Worm (Caenorhabditis elegans) whole organism, young adult: Measurements from ENCODE around the gene igdb-3.

Experiments
- C17E4.6 ChIP-seq: fragments of 200-800 bp; sonication (Bioruptor generic); IDR thresholded peaks from 2 replicates; pipeline ENCODE4 v1.3.6; 2022; ENCODE audit warnings: missing genetic modification reagents, missing genetic modification characterization, missing compliant biosample characterization
- F55B11.4 ChIP-seq: sonication (generic microtip); optimal IDR thresholded peaks from 2 replicates; lab custom pipeline; 2016; ENCODE audit warnings: missing compliant biosample characterization, missing genetic modification characterization, borderline replicate concordance; ENCODE audit not compliant: insufficient read depth
- pbrm-1 ChIP-seq: fragments of 200-800 bp; sonication (Bioruptor generic); IDR thresholded peaks from 2 replicates; pipeline ENCODE4 v1.3.6; 2022; ENCODE audit warnings: missing genetic modification reagents, missing genetic modification characterization, missing compliant biosample characterization
- snpc-3.4 ChIP-seq: sonication (generic microtip); optimal IDR thresholded peaks from 2 replicates; lab custom pipeline; 2017; ENCODE audit warnings: missing genetic modification characterization, mild to moderate bottlenecking, missing compliant biosample characterization, antibody characterized with exemption, moderate library complexity, missing genotype, missing genetic modification reagents
- sptf-2 ChIP-seq: fragments of 200-800 bp; sonication (Bioruptor generic); optimal IDR thresholded peaks from 2 replicates; lab custom pipeline; 2018; ENCODE audit warnings: mild to moderate bottlenecking, missing genetic modification characterization, missing compliant biosample characterization

ce11 chrX:6413583-6413982, 28.3 kb downstream of the igdb-3 start:
- TF ChIP-seq snpc-3.4 (tag; lab: Kevin White, UChicago): no peak
- no peak for TF ChIP-seq F55B11.4 (tag; lab: Kevin White, UChicago)
- no peak for TF ChIP-seq pbrm-1 (GFP tag; lab: Robert Waterston, UW)
- TF ChIP-seq C17E4.6 (GFP tag; lab: Robert Waterston, UW): no peak
- TF ChIP-seq sptf-2: no peak
